Fruit fly (Drosophila melanogaster): ENCODE data around the gene CG17260.

DNA sequence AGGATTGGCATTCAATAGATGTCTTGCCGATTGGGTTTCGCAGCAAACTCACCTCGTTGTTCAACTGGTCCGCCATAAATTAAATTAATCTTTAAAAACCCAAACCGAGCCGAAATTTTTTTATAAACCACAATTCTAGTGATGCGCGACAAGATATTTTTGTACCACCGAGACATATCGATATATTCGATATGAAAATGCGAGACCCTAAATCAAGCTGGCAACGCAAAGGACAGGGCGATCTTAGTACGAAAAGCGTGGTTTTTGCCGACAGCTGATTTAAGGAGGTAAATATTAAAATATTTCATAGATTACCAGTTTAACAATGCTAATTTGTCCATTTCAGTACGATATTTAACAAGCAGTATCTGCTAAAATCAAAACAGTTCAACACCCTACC, 8.0 kb upstream of the CG17260 start, which contains the start of the genes Sf3b2 and CG17219:
- no peak for TF ChIP-seq CG6765 (GFP tag; optimal IDR thresholded peaks at IDR 0.05)
- no peak for TF ChIP-seq kay (GFP tag; optimal IDR thresholded peaks at IDR 0.05)
- TF ChIP-seq CG3407 (GFP tag; optimal IDR thresholded peaks at IDR 0.05), result no peak
- TF ChIP-seq gfzf (GFP tag; optimal IDR thresholded peaks at IDR 0.05), result peak; percentile 18

All from whole organism, embryonic.